Worm (Caenorhabditis elegans): ENCODE data around the gene csc-1.

Gene csc-1

ce11 chrII:13575018-13575948, 21.5 kb upstream of the csc-1 start, which contains the start of the genes mrpl-37 and lin-38 (continued):
- peak; percentile 39; the same call in 1 of the 2 replicates for TF ChIP-seq pha-4 (GFP tag; IDR thresholded peaks at IDR 0.05)
- TF ChIP-seq pha-4 (tag; optimal IDR thresholded peaks at IDR 0.05) = no peak
- no peak for TF ChIP-seq ceh-82 (tag; optimal IDR thresholded peaks at IDR 0.05)
- no peak for TF ChIP-seq daf-16 (GFP tag; optimal IDR thresholded peaks at IDR 0.05)
- peak; percentile 46 for TF ChIP-seq daf-16 (tag; optimal IDR thresholded peaks at IDR 0.05)
- TF ChIP-seq aha-1 (tag) = peak; percentile 98
- TF ChIP-seq nhr-6 (tag; optimal IDR thresholded peaks at IDR 0.05) = peak; percentile 58
- TF ChIP-seq nhr-28 (tag; optimal IDR thresholded peaks at IDR 0.05) = peak; percentile 29
- TF ChIP-seq F49E8.2 (tag; optimal IDR thresholded peaks at IDR 0.05; ENCODE audit: borderline replicate concordance) = peak; percentile 13
- peak; percentile 85 for TF ChIP-seq nhr-77 (tag; optimal IDR thresholded peaks at IDR 0.05)
- TF ChIP-seq hmg-1.1 (GFP tag; IDR thresholded peaks at IDR 0.05) = peak; percentile 64
- TF ChIP-seq dve-1 (tag; optimal IDR thresholded peaks at IDR 0.05; ENCODE audit: insufficient read depth) = peak; percentile 64
- no peak for TF ChIP-seq T20F7.1 (GFP tag; optimal IDR thresholded peaks at IDR 0.05)
- TF ChIP-seq ceh-62 (tag; optimal IDR thresholded peaks at IDR 0.05) = no peak
- no peak for TF ChIP-seq R02D3.7 (tag; optimal IDR thresholded peaks at IDR 0.05)
- peak; percentile 58 for TF ChIP-seq rbr-2 (tag; optimal IDR thresholded peaks at IDR 0.05)
- peak; percentile 78 for TF ChIP-seq set-16 (GFP tag; IDR thresholded peaks at IDR 0.05)
- no peak for TF ChIP-seq daf-8 (GFP tag; IDR thresholded peaks at IDR 0.05)
- TF ChIP-seq nhr-25 (tag; optimal IDR thresholded peaks at IDR 0.05; ENCODE audit: borderline replicate concordance, insufficient read depth) = peak; percentile 5
- TF ChIP-seq snpc-1.2 (GFP tag; IDR thresholded peaks at IDR 0.05) = no peak
- peak in 1 of 2 experiments; percentile 63 for TF ChIP-seq hif-1 (tag; optimal IDR thresholded peaks at IDR 0.05)
- peak; percentile 73 for TF ChIP-seq mep-1 (tag; optimal IDR thresholded peaks at IDR 0.05)
- TF ChIP-seq mdl-1 (tag; optimal IDR thresholded peaks at IDR 0.05) = peak in 1 of 2 experiments; percentile 55
- TF ChIP-seq ceh-44 (GFP tag; IDR thresholded peaks at IDR 0.05) = no peak
- no peak for TF ChIP-seq lir-3 (tag; optimal IDR thresholded peaks at IDR 0.05)
- TF ChIP-seq Y105C5A.15 (GFP tag; IDR thresholded peaks at IDR 0.05) = no peak

- TF ChIP-seq nhr-42 (GFP tag; IDR thresholded peaks at IDR 0.05) = 0 out of 2 replicates have a peak, but pooled peaks have one; percentile 5
- TF ChIP-seq D1046.2 (GFP tag; IDR thresholded peaks at IDR 0.05) = no peak
- peak; percentile 59 for TF ChIP-seq set-16 (GFP tag; IDR thresholded peaks at IDR 0.05)
These were observed 11.0 kb upstream of the csc-1 start, which contains the start of gene Y48E1B.8 for ce11 chrII:13585655-13586170. Y48E1B.8 (plus strand) TSS chrII:13585705.

ce11 chrII:13590461-13590860, 6.3 kb upstream of the csc-1 start, which contains the start of gene clec-145:
clec-145 (minus strand) TSS chrII:13590561.
- no peak for TF ChIP-seq attf-4 (tag; optimal IDR thresholded peaks at IDR 0.05)
- no peak for TF ChIP-seq Y5F2A.4 (GFP tag; optimal IDR thresholded peaks at IDR 0.05)
- no peak for TF ChIP-seq ZK546.5 (tag; optimal IDR thresholded peaks at IDR 0.05)
- TF ChIP-seq F37D6.2 (tag; optimal IDR thresholded peaks at IDR 0.05) = no peak

ce11 chrII:13593659-13594221, 3.0 kb upstream of the csc-1 start, which contains the start of gene clec-146:
clec-146 (minus strand) TSS chrII:13593774.
- TF ChIP-seq gei-8 (GFP tag; optimal IDR thresholded peaks at IDR 0.05) (no peak), zfp-2 (tag; optimal IDR thresholded peaks at IDR 0.05) (no peak), unc-130 (GFP tag; optimal IDR thresholded peaks at IDR 0.05) (no peak)
